Worm (Caenorhabditis elegans): ENCODE data around the gene eif-1.A.

eif-1.A gene

ce11 chrIV:4810377-4810984, at the start of gene eif-1.A:
TSS of gene eif-1.A (plus strand) at chrIV:4810934.
- no peak for TF ChIP-seq dao-5 (tag; optimal IDR thresholded peaks at IDR 0.05)
- peak; percentile 91 for TF ChIP-seq W03F9.2 (tag; optimal IDR thresholded peaks at IDR 0.05)
- TF ChIP-seq him-1 (tag; optimal IDR thresholded peaks at IDR 0.05): no peak

ce11 chrIV:4763844-4764243, 46.9 kb upstream of the eif-1.A start, which contains the start of gene Y17G9B.2:
TSS of gene Y17G9B.2 (plus strand) at chrIV:4764144.
- TF ChIP-seq dao-5 (tag; optimal IDR thresholded peaks at IDR 0.05): no peak
- TF ChIP-seq W03F9.2 (tag; optimal IDR thresholded peaks at IDR 0.05): no peak
- TF ChIP-seq him-1 (tag; optimal IDR thresholded peaks at IDR 0.05): no peak

- TF ChIP-seq dao-5 (tag; optimal IDR thresholded peaks at IDR 0.05) (no peak), W03F9.2 (tag; optimal IDR thresholded peaks at IDR 0.05) (no peak), him-1 (tag; optimal IDR thresholded peaks at IDR 0.05) (no peak)
These were observed 46.3 kb upstream of the eif-1.A start, which contains the start of gene npp-26 for ce11 chrIV:4764422-4764821. TSS of gene npp-26 (plus strand) at chrIV:4764722.

ce11 chrIV:4771792-4772191, 38.9 kb upstream of the eif-1.A start, which contains the start of gene R11E3.2:
TSS of gene R11E3.2 (plus strand) at chrIV:4772092.
- TF ChIP-seq dao-5 (tag; optimal IDR thresholded peaks at IDR 0.05) (no peak), W03F9.2 (tag; optimal IDR thresholded peaks at IDR 0.05) (no peak), him-1 (tag; optimal IDR thresholded peaks at IDR 0.05) (no peak)

- no peak for TF ChIP-seq W03F9.2 (tag; optimal IDR thresholded peaks at IDR 0.05)
- TF ChIP-seq dao-5 (tag; optimal IDR thresholded peaks at IDR 0.05): no peak
- TF ChIP-seq him-1 (tag; optimal IDR thresholded peaks at IDR 0.05): no peak
These were observed 34.7 kb upstream of the eif-1.A start, which contains the start of gene R11E3.19 for ce11 chrIV:4776001-4776400. TSS of gene R11E3.19 (minus strand) at chrIV:4776101.

ce11 chrIV:4776501-4776900, 34.2 kb upstream of the eif-1.A start:
- TF ChIP-seq dao-5 (tag; optimal IDR thresholded peaks at IDR 0.05) (no peak), W03F9.2 (tag; optimal IDR thresholded peaks at IDR 0.05) (no peak), him-1 (tag; optimal IDR thresholded peaks at IDR 0.05) (no peak)

ce11 chrIV:4780129-4780528, 30.6 kb upstream of the eif-1.A start, which contains the start of gene set-15:
TSS of gene set-15 (minus strand) at chrIV:4780229.
- TF ChIP-seq dao-5 (tag; optimal IDR thresholded peaks at IDR 0.05) (no peak), him-1 (tag; optimal IDR thresholded peaks at IDR 0.05) (no peak), W03F9.2 (tag; optimal IDR thresholded peaks at IDR 0.05) (no peak)

ce11 chrIV:4781123-4781522, 29.6 kb upstream of the eif-1.A start:
- no peak for TF ChIP-seq him-1 (tag; optimal IDR thresholded peaks at IDR 0.05)
- TF ChIP-seq dao-5 (tag; optimal IDR thresholded peaks at IDR 0.05): no peak
- no peak for TF ChIP-seq W03F9.2 (tag; optimal IDR thresholded peaks at IDR 0.05)

ce11 chrIV:4788332-4788731, 22.4 kb upstream of the eif-1.A start, which contains the start of gene nhr-104:
TSS of gene nhr-104 (minus strand) at chrIV:4788692.
- TF ChIP-seq W03F9.2 (tag; optimal IDR thresholded peaks at IDR 0.05): no peak
- TF ChIP-seq dao-5 (tag; optimal IDR thresholded peaks at IDR 0.05): no peak
- no peak for TF ChIP-seq him-1 (tag; optimal IDR thresholded peaks at IDR 0.05)

- TF ChIP-seq W03F9.2 (tag; optimal IDR thresholded peaks at IDR 0.05): no peak
- TF ChIP-seq him-1 (tag; optimal IDR thresholded peaks at IDR 0.05): no peak
- TF ChIP-seq dao-5 (tag; optimal IDR thresholded peaks at IDR 0.05): no peak
These were observed 21.3 kb upstream of the eif-1.A start, which contains the start of gene R11E3.1 for ce11 chrIV:4789445-4789844. TSS of gene R11E3.1 (plus strand) at chrIV:4789745.

- TF ChIP-seq W03F9.2 (tag; optimal IDR thresholded peaks at IDR 0.05) (no peak), him-1 (tag; optimal IDR thresholded peaks at IDR 0.05) (no peak), dao-5 (tag; optimal IDR thresholded peaks at IDR 0.05) (no peak)
These were observed 15.6 kb upstream of the eif-1.A start for ce11 chrIV:4795111-4795510.

ce11 chrIV:4799114-4799513, 11.6 kb upstream of the eif-1.A start, which contains the start of gene eor-1:
TSS of gene eor-1 (minus strand) at chrIV:4799178.
- TF ChIP-seq dao-5 (tag; optimal IDR thresholded peaks at IDR 0.05): no peak
- peak; percentile 9 for TF ChIP-seq W03F9.2 (tag; optimal IDR thresholded peaks at IDR 0.05)
- no peak for TF ChIP-seq him-1 (tag; optimal IDR thresholded peaks at IDR 0.05)

ce11 chrIV:4802494-4802893, 8.2 kb upstream of the eif-1.A start, which contains the start of gene dpf-7:
TSS of gene dpf-7 (minus strand) at chrIV:4802594.
- no peak for TF ChIP-seq him-1 (tag; optimal IDR thresholded peaks at IDR 0.05)
- no peak for TF ChIP-seq W03F9.2 (tag; optimal IDR thresholded peaks at IDR 0.05)
- no peak for TF ChIP-seq dao-5 (tag; optimal IDR thresholded peaks at IDR 0.05)

ce11 chrIV:4806486-4806885, 4.2 kb upstream of the eif-1.A start, which contains the start of gene dpf-5:
TSS of gene dpf-5 (minus strand) at chrIV:4806586.
- no peak for TF ChIP-seq dao-5 (tag; optimal IDR thresholded peaks at IDR 0.05)
- no peak for TF ChIP-seq W03F9.2 (tag; optimal IDR thresholded peaks at IDR 0.05)
- TF ChIP-seq him-1 (tag; optimal IDR thresholded peaks at IDR 0.05): no peak
